Worm (Caenorhabditis elegans): ENCODE data around the gene nhr-120.
A peak's percentile ranks its signal among the peaks of the same experiment; 100 is the strongest.

Gene nhr-120

DNA sequence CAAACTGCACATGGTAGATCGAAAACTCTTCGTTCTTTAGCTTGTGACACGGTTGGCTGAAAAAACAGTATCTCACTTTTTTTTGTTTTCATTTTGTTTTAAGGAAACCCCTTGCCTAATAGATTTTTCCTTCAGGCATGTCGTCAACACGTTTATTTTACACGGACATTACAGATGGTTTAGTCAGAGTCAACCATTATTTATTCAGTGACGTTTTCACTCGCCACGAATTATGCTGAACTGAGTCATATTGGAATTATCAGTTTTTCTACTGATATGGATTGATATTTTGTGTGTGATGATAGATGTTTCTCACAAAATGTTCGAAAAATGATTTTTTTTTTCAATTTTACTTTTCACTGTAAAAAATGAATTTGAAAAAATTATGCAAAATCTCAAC is 27.0 kb upstream of the nhr-120 start:
- TF ChIP-seq nhr-85 (tag), result no peak
- peak; percentile 22 for TF ChIP-seq elt-2 (tag; optimal IDR thresholded peaks at IDR 0.05)

DNA sequence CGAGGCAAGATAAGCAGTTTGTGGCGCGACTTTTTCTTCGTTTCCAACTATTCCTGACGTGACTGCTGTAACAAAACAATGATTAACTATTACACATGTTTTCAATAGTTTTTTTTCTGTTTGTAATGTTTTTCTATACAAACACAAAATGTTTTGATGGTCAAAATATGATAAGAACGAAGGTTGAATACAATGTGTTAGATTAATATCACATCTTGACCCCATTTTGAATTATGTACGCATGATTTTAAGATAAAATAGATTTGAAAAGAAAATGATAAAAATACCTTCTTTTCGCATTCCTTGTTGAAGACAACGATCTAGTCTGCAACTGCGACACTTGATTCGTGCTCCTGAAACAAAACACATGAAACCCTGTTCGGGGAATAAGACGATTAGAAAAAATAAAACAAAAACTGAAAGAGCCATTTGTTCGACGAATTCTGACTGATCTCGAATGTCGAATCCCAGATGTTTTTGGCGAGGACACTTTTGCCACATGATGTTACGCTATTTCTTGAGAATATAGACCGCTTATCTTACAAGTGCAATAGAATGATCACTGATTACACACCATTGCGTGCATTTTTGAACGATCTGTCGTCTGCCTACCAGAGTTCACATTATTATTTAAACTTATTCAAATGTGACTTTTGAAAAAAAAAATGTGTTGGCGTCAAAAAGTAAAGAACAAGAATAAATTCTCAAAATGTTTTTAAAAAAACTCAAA is 24.9 kb upstream of the nhr-120 start:
- peak; percentile 12 for TF ChIP-seq fkh-8 (tag; optimal IDR thresholded peaks at IDR 0.05)
- TF ChIP-seq sox-4 (tag; optimal IDR thresholded peaks at IDR 0.05), result no peak
- peak; percentile 16 for TF ChIP-seq nhr-20 (tag; optimal IDR thresholded peaks at IDR 0.05)
- no peak for TF ChIP-seq mef-2 (tag; optimal IDR thresholded peaks at IDR 0.05)
- no peak for TF ChIP-seq snpc-4 (tag; optimal IDR thresholded peaks at IDR 0.05)
- peak; percentile 42 for TF ChIP-seq nhr-71 (tag; optimal IDR thresholded peaks at IDR 0.05)
- TF ChIP-seq pag-3 (tag; optimal IDR thresholded peaks at IDR 0.05; ENCODE audit: borderline replicate concordance, insufficient read depth), result no peak
- no peak for TF ChIP-seq ceh-90 (tag; optimal IDR thresholded peaks at IDR 0.05)
- peak; percentile 46 for TF ChIP-seq dsc-1 (tag; optimal IDR thresholded peaks at IDR 0.05)
- no peak for TF ChIP-seq xbp-1 (tag; optimal IDR thresholded peaks at IDR 0.05)
- no peak for TF ChIP-seq nhr-12 (tag; optimal IDR thresholded peaks at IDR 0.05)
- peak; percentile 17 for TF ChIP-seq nhr-90 (tag; optimal IDR thresholded peaks at IDR 0.05; ENCODE audit: poor library complexity)
- TF ChIP-seq lsy-2 (tag; optimal IDR thresholded peaks at IDR 0.05), result no peak
- no peak for TF ChIP-seq nhr-19 (GFP tag; conservative IDR thresholded peaks at IDR 0.05)
- TF ChIP-seq lin-35 (GFP tag; optimal IDR thresholded peaks at IDR 0.05), result peak in 1 of 2 experiments; percentile 23
- peak in 1 of 2 experiments; percentile 1 for TF ChIP-seq mdl-1 (tag; optimal IDR thresholded peaks at IDR 0.05)
- no peak for TF ChIP-seq nhr-28 (tag; optimal IDR thresholded peaks at IDR 0.05)
- TF ChIP-seq elt-2 (tag; optimal IDR thresholded peaks at IDR 0.05), result peak; percentile 27
- no peak for TF ChIP-seq nhr-237 (tag; optimal IDR thresholded peaks at IDR 0.05)

DNA sequence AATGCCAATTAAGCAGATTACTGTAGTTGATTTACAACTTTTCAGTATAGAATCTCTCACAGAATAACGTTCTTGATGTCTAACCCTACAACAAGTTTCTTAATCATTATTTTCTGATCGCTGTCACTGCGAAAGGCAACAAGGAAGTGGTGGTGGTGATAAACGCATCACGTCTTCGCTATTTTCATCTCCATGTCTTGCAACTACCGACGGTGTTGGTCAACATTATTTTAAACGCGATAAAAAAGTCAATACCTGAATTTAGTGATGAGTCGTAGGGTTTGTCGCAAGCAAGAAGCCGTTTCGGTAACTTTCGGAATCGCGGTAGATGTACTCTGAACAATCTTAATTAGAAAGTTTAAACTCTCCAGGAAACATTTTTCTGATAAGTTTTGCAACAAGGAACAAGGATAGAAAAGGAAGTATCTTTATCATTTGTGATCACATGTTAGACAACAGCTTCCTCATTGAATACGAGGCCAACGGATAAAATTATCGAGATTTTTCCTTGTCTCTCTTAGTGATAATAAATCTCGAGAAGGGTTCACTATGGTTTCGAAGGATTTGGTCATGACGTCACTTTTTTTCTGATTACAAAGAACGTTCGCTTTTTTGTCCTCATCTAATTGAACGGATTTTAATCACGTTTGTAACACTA is 23.5 kb upstream of the nhr-120 start:
- no peak for TF ChIP-seq elt-2 (tag; optimal IDR thresholded peaks at IDR 0.05)
- TF ChIP-seq nhr-90 (tag; optimal IDR thresholded peaks at IDR 0.05; ENCODE audit: poor library complexity), result peak; percentile 5
- peak in 2 of 6 experiments; percentile 20 to 74 for TF ChIP-seq elt-3 (tag; optimal IDR thresholded peaks at IDR 0.05)
- no peak for TF ChIP-seq efl-1 (optimal IDR thresholded peaks at IDR 0.05)
- TF ChIP-seq efl-1 (GFP tag; optimal IDR thresholded peaks at IDR 0.05 in 1 of 2), result peak in 1 of 2 experiments; percentile 59
- TF ChIP-seq unc-130 (tag; optimal IDR thresholded peaks at IDR 0.05), result no peak
- TF ChIP-seq ceh-8 (GFP tag; optimal IDR thresholded peaks at IDR 0.05), result no peak
- TF ChIP-seq nhr-85 (tag), result peak; percentile 73
- no peak for TF ChIP-seq tlp-1 (tag; optimal IDR thresholded peaks at IDR 0.05)
- no peak for TF ChIP-seq fos-1 (tag; optimal IDR thresholded peaks at IDR 0.05)
- peak; percentile 22 for TF ChIP-seq nhr-71 (tag; optimal IDR thresholded peaks at IDR 0.05)
- peak; percentile 19 for TF ChIP-seq lin-14 (GFP tag; optimal IDR thresholded peaks at IDR 0.05)
- TF ChIP-seq nhr-20 (tag; optimal IDR thresholded peaks at IDR 0.05), result peak; percentile 42
- TF ChIP-seq C04F5.9 (tag; optimal IDR thresholded peaks at IDR 0.05), result no peak
- no peak for TF ChIP-seq zip-4 (GFP tag; optimal IDR thresholded peaks at IDR 0.05)
- TF ChIP-seq fkh-4 (tag; optimal IDR thresholded peaks at IDR 0.05; ENCODE audit: borderline replicate concordance), result no peak
- no peak for TF ChIP-seq lsy-2 (tag; optimal IDR thresholded peaks at IDR 0.05)
- peak; percentile 51 for TF ChIP-seq blmp-1 (tag; optimal IDR thresholded peaks at IDR 0.05)
- TF ChIP-seq jun-1 (tag; optimal IDR thresholded peaks at IDR 0.05), result no peak
- TF ChIP-seq ztf-4 (tag; optimal IDR thresholded peaks at IDR 0.05), result peak; percentile 44
- TF ChIP-seq nhr-237 (tag; optimal IDR thresholded peaks at IDR 0.05), result no peak
- TF ChIP-seq pag-3 (tag; optimal IDR thresholded peaks at IDR 0.05; ENCODE audit: borderline replicate concordance, insufficient read depth), result no peak
- no peak for TF ChIP-seq unc-62 (GFP tag; optimal IDR thresholded peaks at IDR 0.05)
- TF ChIP-seq tbx-2 (tag; optimal IDR thresholded peaks at IDR 0.05), result peak; percentile 53
